Fruit fly (Drosophila melanogaster) whole organism, prepupa: ENCODE data around the gene Sec24CD.

Source experiments
- Blimp-1 ChIP-seq: fragments of 200-800 bp; sonication (Bioruptor generic); optimal IDR thresholded peaks from 3 replicates; lab custom pipeline; 2017; ENCODE audit warnings: missing biosample characterization, missing genetic modification characterization, mild to moderate bottlenecking, moderate library complexity, missing genetic modification reagents
- CG10669 ChIP-seq: fragments of 200-800 bp; sonication (Bioruptor generic); optimal IDR thresholded peaks from 3 replicates; lab custom pipeline; 2018; ENCODE audit warnings: missing biosample characterization, mild to moderate bottlenecking, missing genetic modification characterization, moderate library complexity
- CG11294 ChIP-seq: fragments of 200-800 bp; sonication (Bioruptor generic); IDR thresholded peaks from 2 replicates; pipeline ENCODE4 v1.3.6; 2022; ENCODE audit warnings: missing biosample characterization, missing genetic modification characterization
- CG11762 ChIP-seq: fragments of 200-800 bp; sonication (Bioruptor generic); optimal IDR thresholded peaks from 3 replicates; lab custom pipeline; 2016; ENCODE audit warnings: missing biosample characterization, missing genetic modification characterization; ENCODE audit not compliant: insufficient read depth
- CG1621 ChIP-seq: fragments of 200-800 bp; sonication (Bioruptor generic); optimal IDR thresholded peaks from 3 replicates; lab custom pipeline; 2018; ENCODE audit warnings: missing biosample characterization, mild to moderate bottlenecking, missing genetic modification characterization
- CG16779 ChIP-seq: fragments of 200-800 bp; sonication (Bioruptor generic); optimal IDR thresholded peaks from 3 replicates; lab custom pipeline; 2017; ENCODE audit warnings: missing biosample characterization, mild to moderate bottlenecking, missing genetic modification characterization
- CG3032 ChIP-seq: fragments of 200-800 bp; optimal IDR thresholded peaks from 2 replicates; lab custom pipeline; 2019; ENCODE audit warnings: missing biosample characterization, mild to moderate bottlenecking, missing genetic modification characterization, moderate library complexity
- CG31627 ChIP-seq: fragments of 200-800 bp; sonication (Bioruptor generic); optimal IDR thresholded peaks from 3 replicates; lab custom pipeline; 2016; ENCODE audit warnings: missing biosample characterization, missing genetic modification characterization
- CG32006 ChIP-seq: fragments of 200-800 bp; sonication (Bioruptor generic); optimal IDR thresholded peaks from 3 replicates; lab custom pipeline; 2017; ENCODE audit warnings: missing biosample characterization, mild to moderate bottlenecking, missing genetic modification characterization
- CG34406 ChIP-seq: fragments of 200-800 bp; sonication (Bioruptor generic); optimal IDR thresholded peaks from 3 replicates; lab custom pipeline; 2016; ENCODE audit warnings: missing biosample characterization, missing genetic modification characterization
- CG3919 ChIP-seq: fragments of 200-800 bp; sonication (Bioruptor generic); optimal IDR thresholded peaks from 3 replicates; lab custom pipeline; 2016; ENCODE audit warnings: missing biosample characterization, missing genetic modification characterization
- CG4318 ChIP-seq: fragments of 200-800 bp; sonication (Bioruptor generic); optimal IDR thresholded peaks from 3 replicates; lab custom pipeline; 2017; ENCODE audit warnings: missing biosample characterization, mild to moderate bottlenecking, missing genetic modification characterization
- CG6163 ChIP-seq: fragments of 200-800 bp; sonication (Bioruptor generic); IDR thresholded peaks from 3 replicates; pipeline ENCODE4 v1.3.6; 2022; ENCODE audit warnings: missing biosample characterization, missing genetic modification characterization
- CG6276 ChIP-seq: fragments of 200-800 bp; sonication (Bioruptor generic); optimal IDR thresholded peaks from 2 replicates; lab custom pipeline; 2017; ENCODE audit warnings: missing biosample characterization, mild to moderate bottlenecking, missing genetic modification characterization
- CG6792 ChIP-seq: fragments of 200-800 bp; sonication (Bioruptor generic); optimal IDR thresholded peaks from 3 replicates; lab custom pipeline; 2016; ENCODE audit warnings: missing biosample characterization, missing genetic modification characterization
- CG6808 ChIP-seq: fragments of 200-800 bp; sonication (Bioruptor generic); optimal IDR thresholded peaks from 3 replicates; lab custom pipeline; 2017; ENCODE audit warnings: missing biosample characterization, missing genetic modification characterization, mild to moderate bottlenecking, moderate library complexity, missing genetic modification reagents
- CG6854 ChIP-seq: fragments of 200-800 bp; sonication (Bioruptor generic); optimal IDR thresholded peaks from 2 replicates; lab custom pipeline; 2017; ENCODE audit warnings: missing biosample characterization, mild to moderate bottlenecking, missing genetic modification characterization
- CG7368 ChIP-seq: fragments of 200-800 bp; sonication (Bioruptor generic); optimal IDR thresholded peaks from 3 replicates; lab custom pipeline; 2016; ENCODE audit warnings: missing biosample characterization, missing genetic modification characterization
- CG8119 ChIP-seq: fragments of 200-800 bp; sonication (Bioruptor generic); IDR thresholded peaks from 3 replicates; pipeline ENCODE4 v1.3.6; 2022; ENCODE audit warnings: missing biosample characterization, missing genetic modification characterization
- CG8319 ChIP-seq: fragments of 200-800 bp; sonication (Bioruptor generic); optimal IDR thresholded peaks from 3 replicates; lab custom pipeline; 2016; ENCODE audit warnings: missing biosample characterization, missing genetic modification characterization
- CG8632 ChIP-seq: fragments of 200-800 bp; sonication (Bioruptor generic); optimal IDR thresholded peaks from 3 replicates; lab custom pipeline; 2016; ENCODE audit warnings: missing biosample characterization, missing genetic modification characterization
- CG9139 ChIP-seq: fragments of 200-800 bp; sonication (Bioruptor generic); optimal IDR thresholded peaks from 3 replicates; lab custom pipeline; 2017; ENCODE audit warnings: missing biosample characterization, mild to moderate bottlenecking, missing genetic modification characterization
- Eip78C ChIP-seq: fragments of 200-800 bp; sonication (Bioruptor generic); peaks from one replicate; lab custom pipeline; 2016; ENCODE audit warnings: missing biosample characterization, missing genetic modification characterization
- Ets21C ChIP-seq: fragments of 200-800 bp; sonication (Bioruptor generic); optimal IDR thresholded peaks from 3 replicates; lab custom pipeline; 2016; ENCODE audit warnings: missing biosample characterization, missing genetic modification characterization
- Ets96B ChIP-seq: fragments of 200-800 bp; optimal IDR thresholded peaks from 2 replicates; lab custom pipeline; 2019; ENCODE audit warnings: missing biosample characterization, mild to moderate bottlenecking, missing genetic modification characterization, moderate library complexity
- Gug ChIP-seq: fragments of 200-800 bp; sonication (Bioruptor generic); IDR thresholded peaks from 2 replicates; pipeline ENCODE4 v1.3.6; 2022; ENCODE audit warnings: missing biosample characterization, missing genetic modification characterization
- Hr38 ChIP-seq: sonication (Bioruptor generic); optimal IDR thresholded peaks from 2 replicates; lab custom pipeline; 2016; ENCODE audit warnings: missing biosample characterization, missing genetic modification characterization
- Hr39 ChIP-seq: fragments of 200-800 bp; sonication (Bioruptor generic); optimal IDR thresholded peaks from 2 replicates; lab custom pipeline; 2016; ENCODE audit warnings: missing biosample characterization, missing genetic modification characterization
- Hr4 ChIP-seq: fragments of 200-800 bp; sonication (Bioruptor generic); optimal IDR thresholded peaks from 3 replicates; lab custom pipeline; 2016; ENCODE audit warnings: missing biosample characterization, missing genetic modification characterization
- Met ChIP-seq: fragments of 200-800 bp; sonication (Bioruptor generic); optimal IDR thresholded peaks from 3 replicates; lab custom pipeline; 2016; ENCODE audit warnings: missing biosample characterization, missing genetic modification characterization
- OdsH ChIP-seq: fragments of 200-800 bp; sonication (Bioruptor generic); optimal IDR thresholded peaks from 3 replicates; lab custom pipeline; 2016; ENCODE audit warnings: missing biosample characterization, missing genetic modification characterization
- Smox ChIP-seq: fragments of 200-800 bp; sonication (Bioruptor generic); optimal IDR thresholded peaks from 3 replicates; lab custom pipeline; 2016; ENCODE audit warnings: missing biosample characterization, missing genetic modification characterization
- Sox102F ChIP-seq: fragments of 200-800 bp; sonication (Bioruptor generic); optimal IDR thresholded peaks from 2 replicates; lab custom pipeline; 2016; ENCODE audit warnings: missing biosample characterization, mild to moderate bottlenecking, missing genetic modification characterization
- Sox14 ChIP-seq: fragments of 200-800 bp; sonication (Bioruptor generic); optimal IDR thresholded peaks from 3 replicates; lab custom pipeline; 2016; ENCODE audit warnings: missing biosample characterization, missing genetic modification characterization
- Sox15 ChIP-seq: fragments of 200-800 bp; sonication (Bioruptor generic); optimal IDR thresholded peaks from 3 replicates; lab custom pipeline; 2016; ENCODE audit warnings: missing biosample characterization, missing genetic modification characterization
- achi ChIP-seq: fragments of 200-800 bp; sonication (Bioruptor generic); optimal IDR thresholded peaks from 3 replicates; lab custom pipeline; 2016; ENCODE audit warnings: missing biosample characterization, missing genetic modification characterization
- acj6 ChIP-seq: fragments of 200-800 bp; sonication (Bioruptor generic); optimal IDR thresholded peaks from 3 replicates; lab custom pipeline; 2016; ENCODE audit warnings: missing biosample characterization, missing genetic modification characterization
- cyc ChIP-seq: fragments of 200-800 bp; sonication (Bioruptor generic); optimal IDR thresholded peaks from 3 replicates; lab custom pipeline; 2016; ENCODE audit warnings: missing biosample characterization, missing genetic modification characterization
- dac ChIP-seq: fragments of 200-800 bp; sonication (Bioruptor generic); optimal IDR thresholded peaks from 2 replicates; lab custom pipeline; 2017; ENCODE audit warnings: missing biosample characterization, mild to moderate bottlenecking, missing genetic modification characterization
- dsx ChIP-seq: fragments of 200-800 bp; optimal IDR thresholded peaks from 3 replicates; lab custom pipeline; 2019; ENCODE audit warnings: missing biosample characterization, mild to moderate bottlenecking, missing genetic modification characterization, moderate library complexity; ENCODE audit not compliant: poor library complexity, severe bottlenecking
- eg ChIP-seq: fragments of 200-800 bp; sonication (Bioruptor generic); IDR thresholded peaks from 3 replicates; pipeline ENCODE4 v1.3.6; 2022; ENCODE audit warnings: missing biosample characterization, missing genetic modification characterization
- fd59A ChIP-seq: fragments of 200-800 bp; sonication (Bioruptor generic); optimal IDR thresholded peaks from 2 replicates; lab custom pipeline; 2017; ENCODE audit warnings: missing biosample characterization, mild to moderate bottlenecking, missing genetic modification characterization, missing genetic modification reagents
- fd85E ChIP-seq: fragments of 200-800 bp; sonication (Bioruptor generic); optimal IDR thresholded peaks from 3 replicates; lab custom pipeline; 2016; ENCODE audit warnings: missing biosample characterization, missing genetic modification characterization
- lz ChIP-seq: fragments of 200-800 bp; sonication (Bioruptor generic); optimal IDR thresholded peaks from 3 replicates; lab custom pipeline; 2016; ENCODE audit warnings: missing biosample characterization, missing genetic modification characterization
- net ChIP-seq: fragments of 200-800 bp; sonication (Bioruptor generic); optimal IDR thresholded peaks from 3 replicates; lab custom pipeline; 2016; ENCODE audit warnings: missing biosample characterization, missing genetic modification characterization
- pdm3 ChIP-seq: fragments of 200-800 bp; sonication (Bioruptor generic); optimal IDR thresholded peaks from 3 replicates; lab custom pipeline; 2016; ENCODE audit warnings: missing biosample characterization, missing genetic modification characterization
- ss ChIP-seq, 2 experiments: fragments of 200-800 bp; sonication (Bioruptor generic); optimal IDR thresholded peaks; 2 replicates in 1 of 2; 3 replicates in 1 of 2; lab custom pipeline; 2017 to 2018; ENCODE audit warnings: mild to moderate bottlenecking in 2 of 2, missing biosample characterization in 2 of 2, missing genetic modification characterization in 2 of 2, moderate library complexity in 1 of 2
- svp ChIP-seq: fragments of 200-800 bp; sonication (Bioruptor generic); peaks from one replicate; lab custom pipeline; 2016; ENCODE audit warnings: missing biosample characterization, missing genetic modification characterization
- vri ChIP-seq: fragments of 200-800 bp; sonication (Bioruptor generic); optimal IDR thresholded peaks from 3 replicates; lab custom pipeline; 2016; ENCODE audit warnings: missing biosample characterization, mild to moderate bottlenecking, missing genetic modification characterization

Gene Sec24CD

DNA sequence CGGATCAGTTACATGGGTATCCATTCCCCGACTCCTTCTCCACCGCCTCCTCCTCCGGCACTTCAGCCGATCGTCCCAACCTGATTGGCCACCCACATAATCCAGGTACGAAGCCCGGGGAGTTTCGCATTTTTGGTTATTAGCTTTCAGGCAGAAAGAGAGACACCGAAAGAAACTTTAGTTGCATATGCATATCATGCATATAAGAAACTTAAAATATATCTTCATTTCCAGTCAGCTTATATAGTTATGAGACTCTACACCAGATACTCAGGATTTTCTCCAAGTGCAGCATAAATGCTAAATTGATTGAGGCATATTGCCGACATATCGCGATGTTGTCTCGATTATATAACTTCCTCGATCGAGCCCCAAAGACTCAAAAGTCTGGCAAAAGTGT, 52.5 kb downstream of the Sec24CD start (continued):
- TF ChIP-seq Hr38 (GFP tag; lab: Kevin White, UChicago) (peak; percentile 25), Blimp-1 (no peak)

DNA sequence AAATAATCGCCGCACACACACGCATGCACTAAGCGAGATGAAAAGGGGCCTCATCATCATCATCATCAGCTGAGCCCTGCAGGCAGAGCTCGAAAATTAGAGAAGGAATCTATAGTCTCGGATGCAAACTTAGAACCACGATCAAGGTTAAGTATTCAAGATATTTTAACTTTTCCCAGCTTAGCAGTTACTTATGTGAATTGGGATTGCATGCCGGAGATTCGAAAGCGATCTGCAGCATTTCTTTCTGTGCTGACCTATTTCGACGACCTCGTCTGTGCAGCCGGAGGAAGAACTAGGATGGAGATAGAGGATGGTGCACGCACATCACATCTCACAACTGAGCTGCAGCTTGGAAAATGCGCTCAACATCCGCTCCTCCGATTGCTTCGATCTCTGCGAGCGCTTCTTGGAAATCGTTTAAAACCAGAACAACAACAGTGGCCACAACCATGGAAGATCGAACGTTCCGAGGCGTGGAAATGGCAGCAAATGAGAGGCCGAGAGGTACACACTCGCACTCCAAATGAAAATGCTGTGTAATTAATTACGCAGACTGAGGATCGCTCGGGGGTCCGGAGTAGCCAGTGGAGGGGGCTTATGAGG, 53.8 kb downstream of the Sec24CD start:
- peak; percentile 64 for TF ChIP-seq CG16779
- peak; percentile 80 for TF ChIP-seq CG10669 (GFP tag; lab: Kevin White, UChicago)
- no peak for TF ChIP-seq Sox102F (GFP tag; lab: Kevin White, UChicago)
- peak; percentile 32 for TF ChIP-seq CG8632 (GFP tag; lab: Kevin White, UChicago)
- no peak for TF ChIP-seq Ets21C
- peak; percentile 75 for TF ChIP-seq CG3919 (GFP tag; lab: Kevin White, UChicago)
- TF ChIP-seq net = peak; percentile 37
- peak; percentile 48; the same call in 2 of the 3 replicates for TF ChIP-seq eg (GFP tag; lab: Robert Waterston, UW)
- TF ChIP-seq Gug (GFP tag; lab: Robert Waterston, UW) = peak; percentile 17; the same call in 1 of the 2 replicates
- no peak for TF ChIP-seq Hr38 (GFP tag; lab: Kevin White, UChicago)
- TF ChIP-seq CG6808 = peak; percentile 81
- no peak for TF ChIP-seq cyc (GFP tag; lab: Kevin White, UChicago)
- TF ChIP-seq CG11762 (GFP tag; lab: Kevin White, UChicago) = peak; percentile 23
- no peak for TF ChIP-seq Met
- peak; percentile 59 for TF ChIP-seq acj6 (GFP tag; lab: Kevin White, UChicago)
- TF ChIP-seq CG6854 = no peak
- TF ChIP-seq CG3032 = peak; percentile 84
- TF ChIP-seq fd85E (GFP tag; lab: Kevin White, UChicago) = no peak
- TF ChIP-seq pdm3 (GFP tag; lab: Kevin White, UChicago) = peak; percentile 58
- peak; percentile 82 for TF ChIP-seq Ets96B (tag; lab: Kevin White, UChicago)
- TF ChIP-seq CG6163 = peak; percentile 89
- peak; percentile 86 for TF ChIP-seq Eip78C (GFP tag; lab: Kevin White, UChicago)
- TF ChIP-seq lz (GFP tag; lab: Kevin White, UChicago) = no peak
- TF ChIP-seq Hr39 (GFP tag; lab: Kevin White, UChicago) = no peak
- TF ChIP-seq vri (GFP tag; lab: Kevin White, UChicago) = no peak
- TF ChIP-seq CG11294 (GFP tag; lab: Robert Waterston, UW) = peak; percentile 34; the same call in 1 of the 2 replicates
- peak; percentile 7 for TF ChIP-seq dac
- TF ChIP-seq CG34406 (GFP tag; lab: Kevin White, UChicago) = peak; percentile 0
- TF ChIP-seq Sox14 (GFP tag; lab: Kevin White, UChicago) = peak; percentile 80
- TF ChIP-seq fd59A (GFP tag; lab: Kevin White, UChicago) = peak; percentile 78
- TF ChIP-seq CG32006 (GFP tag; lab: Kevin White, UChicago) = peak; percentile 57
- TF ChIP-seq CG8119 (GFP tag; lab: Robert Waterston, UW) = peak; percentile 62
- peak; percentile 36 for TF ChIP-seq Hr4 (GFP tag; lab: Kevin White, UChicago)
- TF ChIP-seq Smox (GFP tag; lab: Kevin White, UChicago) = no peak
- no peak for TF ChIP-seq CG9139 (GFP tag; lab: Kevin White, UChicago)
- TF ChIP-seq CG1621 (tag; lab: Kevin White, UChicago) = peak; percentile 83
- peak; percentile 31 for TF ChIP-seq CG6276 (GFP tag; lab: Kevin White, UChicago)
- no peak for TF ChIP-seq svp (GFP tag; lab: Kevin White, UChicago)
- TF ChIP-seq CG6792 (GFP tag; lab: Kevin White, UChicago) = peak; percentile 42
- TF ChIP-seq OdsH (GFP tag; lab: Kevin White, UChicago) = peak; percentile 66
- TF ChIP-seq CG31627 (GFP tag; lab: Kevin White, UChicago) = no peak
- TF ChIP-seq ss (GFP tag; optimal IDR thresholded peaks at IDR 0.05; lab: Kevin White, UChicago) = peak; percentile 61 to 86
- TF ChIP-seq CG7368 (GFP tag; lab: Kevin White, UChicago) = peak; percentile 59
- peak; percentile 68 for TF ChIP-seq achi (GFP tag; lab: Kevin White, UChicago)
- peak; percentile 76 for TF ChIP-seq dsx (GFP tag; lab: Kevin White, UChicago)
- TF ChIP-seq CG8319 (GFP tag; lab: Kevin White, UChicago) = no peak
- TF ChIP-seq Sox15 = no peak
- TF ChIP-seq CG4318 (GFP tag; lab: Kevin White, UChicago) = no peak
- TF ChIP-seq Blimp-1 = no peak
